Worm (Caenorhabditis elegans) whole organism, midembryonic: ENCODE measurements around the gene sup-1.

Experiments used
- T22C8.4 ChIP-seq: fragments of 200-800 bp; sonication (Bioruptor generic); IDR thresholded peaks from 2 replicates; pipeline ENCODE4 v1.3.6; 2022; ENCODE audit warnings: missing genetic modification characterization, missing compliant biosample characterization
- cog-1 ChIP-seq: sonication (generic microtip); optimal IDR thresholded peaks from 2 replicates; lab custom pipeline; 2016; ENCODE audit warnings: missing genetic modification characterization, missing compliant biosample characterization
- flt-1 ChIP-seq: fragments of 200-800 bp; sonication (Bioruptor generic); IDR thresholded peaks from 2 replicates; pipeline ENCODE4 v1.3.6; 2022; ENCODE audit warnings: missing genetic modification characterization, missing compliant biosample characterization
- klf-2 ChIP-seq: fragments of 200-800 bp; sonication (Bioruptor generic); conservative IDR thresholded peaks from 2 replicates; pipeline ENCODE4 v1.3.6; 2022; ENCODE audit warnings: missing genetic modification reagents, missing genetic modification characterization, missing compliant biosample characterization
- med-1 ChIP-seq: sonication (generic microtip); optimal IDR thresholded peaks from 2 replicates; lab custom pipeline; 2017; ENCODE audit warnings: missing genetic modification characterization, mild to moderate bottlenecking, missing compliant biosample characterization, antibody characterized with exemption, missing genetic modification reagents; ENCODE audit not compliant: insufficient read depth
- ref-1 ChIP-seq: fragments of 200-800 bp; sonication (Bioruptor generic); conservative IDR thresholded peaks from 2 replicates; pipeline ENCODE4 v1.3.6; 2022; ENCODE audit warnings: missing genetic modification reagents, missing genetic modification characterization, missing compliant biosample characterization
- tab-1 ChIP-seq: fragments of 200-800 bp; sonication (Bioruptor generic); IDR thresholded peaks from 2 replicates; pipeline ENCODE4 v1.3.6; 2022; ENCODE audit warnings: missing genetic modification characterization, missing compliant biosample characterization
- ztf-23 ChIP-seq: fragments of 200-800 bp; sonication (Bioruptor generic); IDR thresholded peaks from 2 replicates; pipeline ENCODE4 v1.3.6; 2022; ENCODE audit warnings: missing genetic modification reagents, missing genetic modification characterization, missing compliant biosample characterization
- ztf-29 ChIP-seq: fragments of 200-800 bp; sonication (Bioruptor generic); IDR thresholded peaks from 2 replicates; pipeline ENCODE4 v1.3.6; 2022; ENCODE audit warnings: missing genetic modification reagents, missing genetic modification characterization, missing compliant biosample characterization

sup-1 gene

ce11 chrIII:11689303-11689702 is 48.1 kb downstream of the sup-1 start:
- TF ChIP-seq T22C8.4 (GFP tag; lab: Robert Waterston, UW) (no peak), ztf-29 (GFP tag; lab: Robert Waterston, UW) (no peak), ztf-23 (GFP tag; lab: Robert Waterston, UW) (no peak), klf-2 (no peak), flt-1 (GFP tag; lab: Robert Waterston, UW) (no peak), cog-1 (tag; lab: Kevin White, UChicago) (no peak), med-1 (no peak), tab-1 (GFP tag; lab: Robert Waterston, UW) (no peak), ref-1 (GFP tag; lab: Robert Waterston, UW) (no peak)

ce11 chrIII:11684770-11685169 is 52.7 kb downstream of the sup-1 start:
- TF ChIP-seq ref-1 (GFP tag; lab: Robert Waterston, UW) (no peak), klf-2 (no peak), T22C8.4 (GFP tag; lab: Robert Waterston, UW) (no peak), med-1 (no peak), ztf-23 (GFP tag; lab: Robert Waterston, UW) (no peak), cog-1 (tag; lab: Kevin White, UChicago) (no peak), tab-1 (GFP tag; lab: Robert Waterston, UW) (no peak), ztf-29 (GFP tag; lab: Robert Waterston, UW) (no peak), flt-1 (GFP tag; lab: Robert Waterston, UW) (no peak)

ce11 chrIII:11683790-11684189 is 53.6 kb downstream of the sup-1 start:
- TF ChIP-seq med-1 (no peak), klf-2 (no peak), ztf-29 (GFP tag; lab: Robert Waterston, UW) (no peak), ztf-23 (GFP tag; lab: Robert Waterston, UW) (no peak), T22C8.4 (GFP tag; lab: Robert Waterston, UW) (no peak), flt-1 (GFP tag; lab: Robert Waterston, UW) (no peak), ref-1 (GFP tag; lab: Robert Waterston, UW) (no peak), tab-1 (GFP tag; lab: Robert Waterston, UW) (no peak), cog-1 (tag; lab: Kevin White, UChicago) (no peak)
